Fruit fly (Drosophila melanogaster) whole organism, embryonic: ENCODE data around the gene BORCS5.

Experiments
- Antp ChIP-seq: fragments of 200-800 bp; sonication (Bioruptor generic); optimal IDR thresholded peaks from 3 replicates; lab custom pipeline; 2016; ENCODE audit warnings: missing biosample characterization, missing genetic modification characterization
- Awh ChIP-seq: fragments of 200-800 bp; sonication (Bioruptor generic); IDR thresholded peaks from 2 replicates; pipeline ENCODE4, ENCODE4 v1.3.6; 2022; ENCODE audit warnings: missing biosample characterization, missing genetic modification characterization
- B-H1 ChIP-seq: fragments of 200-800 bp; sonication (Bioruptor generic); IDR thresholded peaks from 3 replicates; pipeline ENCODE4 v1.3.6; 2022; ENCODE audit warnings: missing biosample characterization, missing genetic modification characterization
- Bgb ChIP-seq: fragments of 200-800 bp; sonication (Bioruptor generic); IDR thresholded peaks from 2 replicates; pipeline ENCODE4 v1.3.6; 2022; ENCODE audit warnings: missing biosample characterization, missing genetic modification characterization; ENCODE audit not compliant: partially characterized antibody
- CG11247 ChIP-seq: fragments of 200-800 bp; sonication (Bioruptor generic); IDR thresholded peaks from 2 replicates; pipeline ENCODE4 v1.3.6; 2022; ENCODE audit warnings: missing biosample characterization, missing genetic modification characterization
- CG11504 ChIP-seq: fragments of 200-800 bp; sonication (Bioruptor generic); optimal IDR thresholded peaks from 3 replicates; lab custom pipeline; 2019; ENCODE audit warnings: missing biosample characterization, mild to moderate bottlenecking, missing genetic modification characterization, moderate library complexity
- CG11560 ChIP-seq: fragments of 200-800 bp; sonication (Bioruptor generic); IDR thresholded peaks from 3 replicates; pipeline ENCODE4 v1.3.6; 2022; ENCODE audit warnings: missing biosample characterization, missing genetic modification characterization
- CG12769 ChIP-seq: fragments of 200-800 bp; sonication (Bioruptor generic); optimal IDR thresholded peaks from 2 replicates; lab custom pipeline; 2019; ENCODE audit warnings: missing biosample characterization, mild to moderate bottlenecking, missing genetic modification characterization, moderate library complexity
- CG13296 ChIP-seq: fragments of 200-800 bp; sonication (Bioruptor generic); optimal IDR thresholded peaks from 3 replicates; lab custom pipeline; 2018; ENCODE audit warnings: missing biosample characterization, mild to moderate bottlenecking, missing genetic modification characterization
- CG14441 ChIP-seq: fragments of 200-800 bp; sonication (Bioruptor generic); IDR thresholded peaks from 2 replicates; pipeline ENCODE4 v1.3.6; 2022; ENCODE audit warnings: missing biosample characterization, missing genetic modification characterization
- CG15073 ChIP-seq: fragments of 200-800 bp; sonication (Bioruptor generic); optimal IDR thresholded peaks from 2 replicates; lab custom pipeline; 2016; ENCODE audit warnings: missing biosample characterization, missing genetic modification characterization
- CG1603 ChIP-seq: fragments of 200-800 bp; sonication (Bioruptor generic); optimal IDR thresholded peaks from 2 replicates; lab custom pipeline; 2019; ENCODE audit warnings: missing biosample characterization, mild to moderate bottlenecking, missing genetic modification characterization, moderate library complexity
- CG17829 ChIP-seq: fragments of 200-800 bp; optimal IDR thresholded peaks from 2 replicates; lab custom pipeline; 2019; ENCODE audit warnings: missing biosample characterization, mild to moderate bottlenecking, missing genetic modification characterization, moderate library complexity
- CG18262 ChIP-seq: fragments of 200-800 bp; optimal IDR thresholded peaks from 3 replicates; lab custom pipeline; 2019; ENCODE audit warnings: missing biosample characterization, mild to moderate bottlenecking, missing genetic modification characterization, moderate library complexity
- CG3163 ChIP-seq: fragments of 200-800 bp; sonication (Bioruptor generic); optimal IDR thresholded peaks from 3 replicates; lab custom pipeline; 2016; ENCODE audit warnings: missing biosample characterization, missing genetic modification characterization
- CG3281 ChIP-seq: fragments of 200-800 bp; sonication (Bioruptor generic); optimal IDR thresholded peaks from 3 replicates; lab custom pipeline; 2017; ENCODE audit warnings: missing biosample characterization, mild to moderate bottlenecking, missing genetic modification characterization
- CG6683 ChIP-seq: fragments of 200-800 bp; sonication (Bioruptor generic); optimal IDR thresholded peaks from 2 replicates; lab custom pipeline; 2017; ENCODE audit warnings: missing biosample characterization, mild to moderate bottlenecking, missing genetic modification characterization, missing genetic modification reagents
- CG6791 ChIP-seq: fragments of 200-800 bp; sonication (Bioruptor generic); IDR thresholded peaks from 3 replicates; pipeline ENCODE4 v1.3.6; 2022; ENCODE audit warnings: missing biosample characterization, missing genetic modification characterization; ENCODE audit not compliant: partially characterized antibody
- CG7372 ChIP-seq: fragments of 200-800 bp; sonication (Bioruptor generic); IDR thresholded peaks from 2 replicates; pipeline ENCODE4 v1.3.6; 2022; ENCODE audit warnings: missing biosample characterization, missing genetic modification characterization
- CG7963 ChIP-seq: fragments of 200-800 bp; sonication (Bioruptor generic); IDR thresholded peaks from 3 replicates; pipeline ENCODE4 v1.3.6; 2022; ENCODE audit warnings: missing biosample characterization, missing genetic modification characterization; ENCODE audit not compliant: partially characterized antibody
- CG7987 ChIP-seq: fragments of 200-800 bp; sonication (Bioruptor generic); optimal IDR thresholded peaks from 2 replicates; lab custom pipeline; 2018; ENCODE audit warnings: missing biosample characterization, mild to moderate bottlenecking, missing genetic modification characterization, moderate library complexity
- CG8478 ChIP-seq: fragments of >200 bp; optimal IDR thresholded peaks from 2 replicates; lab custom pipeline; 2018
- Camta ChIP-seq: fragments of 200-800 bp; sonication (Bioruptor generic); optimal IDR thresholded peaks from 2 replicates; lab custom pipeline; 2016; ENCODE audit warnings: missing biosample characterization, missing genetic modification characterization
- Chrac-16 ChIP-seq: fragments of 200-800 bp; sonication (Bioruptor generic); optimal IDR thresholded peaks from 3 replicates; lab custom pipeline; 2016; ENCODE audit warnings: missing biosample characterization, missing genetic modification characterization
- D19A ChIP-seq: fragments of 200-800 bp; optimal IDR thresholded peaks from 3 replicates; lab custom pipeline; 2019; ENCODE audit warnings: missing biosample characterization, mild to moderate bottlenecking, missing genetic modification characterization, moderate library complexity
- Doc3 ChIP-seq: fragments of 200-800 bp; sonication (Bioruptor generic); IDR thresholded peaks from 3 replicates; pipeline ENCODE4 v1.3.6; 2022; ENCODE audit warnings: missing biosample characterization, missing genetic modification characterization; ENCODE audit not compliant: partially characterized antibody
- ERR ChIP-seq: fragments of 200-800 bp; sonication (Bioruptor generic); optimal IDR thresholded peaks from 2 replicates; lab custom pipeline; 2016; ENCODE audit warnings: missing biosample characterization, missing genetic modification characterization
- Fer2 ChIP-seq: fragments of 200-800 bp; sonication (Bioruptor generic); optimal IDR thresholded peaks from 2 replicates; lab custom pipeline; 2018; ENCODE audit warnings: missing biosample characterization, mild to moderate bottlenecking, missing genetic modification characterization, moderate library complexity
- GATAe ChIP-seq: fragments of 200-800 bp; sonication (Bioruptor generic); conservative IDR thresholded peaks from 2 replicates; pipeline ENCODE4 v1.3.6; 2022; ENCODE audit warnings: missing biosample characterization, missing genetic modification characterization
- Hand ChIP-seq: fragments of 200-800 bp; sonication (Bioruptor generic); optimal IDR thresholded peaks from 2 replicates; lab custom pipeline; 2017; ENCODE audit warnings: mild to moderate bottlenecking, missing biosample characterization, missing genetic modification reagents, missing genetic modification characterization
- HmgD ChIP-seq: fragments of 200-800 bp; sonication (Bioruptor generic); optimal IDR thresholded peaks from 3 replicates; lab custom pipeline; 2016; ENCODE audit warnings: missing biosample characterization, missing genetic modification characterization
- Optix ChIP-seq: fragments of 200-800 bp; sonication (Bioruptor generic); IDR thresholded peaks from 3 replicates; pipeline ENCODE4 v1.3.6; 2022; ENCODE audit warnings: missing biosample characterization, missing genetic modification characterization
- Poxn ChIP-seq: fragments of 200-800 bp; sonication (Bioruptor generic); IDR thresholded peaks from 2 replicates; pipeline ENCODE4 v1.3.6; 2022; ENCODE audit warnings: missing biosample characterization, missing genetic modification characterization
- Sox100B ChIP-seq: fragments of 200-800 bp; sonication (Bioruptor generic); optimal IDR thresholded peaks from 3 replicates; lab custom pipeline; 2018; ENCODE audit warnings: missing biosample characterization, mild to moderate bottlenecking, missing genetic modification characterization
- chinmo ChIP-seq: fragments of 200-800 bp; sonication (Bioruptor generic); IDR thresholded peaks from 4 replicates; pipeline ENCODE4 v1.3.6; 2022; ENCODE audit warnings: missing biosample characterization, missing genetic modification characterization; ENCODE audit not compliant: partially characterized antibody
- cwo ChIP-seq: fragments of 200-800 bp; sonication (Bioruptor generic); optimal IDR thresholded peaks from 3 replicates; lab custom pipeline; 2017; ENCODE audit warnings: missing biosample characterization, missing genetic modification characterization, mild to moderate bottlenecking, moderate library complexity, missing genetic modification reagents
- dysf ChIP-seq: fragments of 200-800 bp; sonication (Bioruptor generic); IDR thresholded peaks from 3 replicates; pipeline ENCODE4 v1.3.6; 2022; ENCODE audit warnings: missing biosample characterization, missing genetic modification characterization
- eyg ChIP-seq: fragments of 200-800 bp; sonication (Bioruptor generic); optimal IDR thresholded peaks from 3 replicates; lab custom pipeline; 2016; ENCODE audit warnings: missing biosample characterization, missing genetic modification characterization
- fru ChIP-seq: fragments of >200 bp; optimal IDR thresholded peaks from 2 replicates; lab custom pipeline; 2017
- ftz-f1 ChIP-seq: fragments of 200-800 bp; sonication (Bioruptor generic); optimal IDR thresholded peaks from 2 replicates; lab custom pipeline; 2016; ENCODE audit warnings: missing biosample characterization, missing genetic modification characterization
- gcm2 ChIP-seq: fragments of 200-800 bp; sonication (Bioruptor generic); optimal IDR thresholded peaks from 2 replicates; lab custom pipeline; 2016; ENCODE audit warnings: missing biosample characterization, missing genetic modification characterization
- her ChIP-seq: fragments of 200-800 bp; sonication (Bioruptor generic); optimal IDR thresholded peaks from 2 replicates; lab custom pipeline; 2016; ENCODE audit warnings: missing biosample characterization, missing genetic modification characterization
- mirr ChIP-seq: fragments of 200-800 bp; sonication (Bioruptor generic); optimal IDR thresholded peaks from 3 replicates; lab custom pipeline; 2018; ENCODE audit warnings: missing biosample characterization, mild to moderate bottlenecking, missing genetic modification characterization
- onecut ChIP-seq: fragments of 200-800 bp; sonication (Bioruptor generic); IDR thresholded peaks from 2 replicates; pipeline ENCODE4 v1.3.6; 2022; ENCODE audit warnings: missing biosample characterization, missing genetic modification characterization
- otp ChIP-seq: fragments of 200-800 bp; sonication (Bioruptor generic); IDR thresholded peaks from 3 replicates; pipeline ENCODE4, ENCODE4 v1.3.6; 2022; ENCODE audit warnings: missing biosample characterization, missing genetic modification characterization
- pb ChIP-seq: fragments of 200-800 bp; sonication (Bioruptor generic); optimal IDR thresholded peaks from 3 replicates; lab custom pipeline; 2016; ENCODE audit warnings: missing biosample characterization, missing genetic modification characterization
- psq ChIP-seq: fragments of 200-800 bp; sonication (Bioruptor generic); optimal IDR thresholded peaks from 2 replicates; lab custom pipeline; 2017; ENCODE audit warnings: missing biosample characterization, missing genetic modification characterization
- row ChIP-seq: fragments of 200-800 bp; sonication (Bioruptor generic); IDR thresholded peaks from 3 replicates; pipeline ENCODE4 v1.3.6; 2022; ENCODE audit warnings: missing biosample characterization, missing genetic modification characterization
- sisA ChIP-seq: fragments of 200-800 bp; sonication (Bioruptor generic); IDR thresholded peaks from 2 replicates; pipeline ENCODE4 v1.3.6; 2022; ENCODE audit warnings: missing biosample characterization, missing genetic modification characterization
- slou ChIP-seq: fragments of 200-800 bp; sonication (Bioruptor generic); optimal IDR thresholded peaks from 3 replicates; lab custom pipeline; 2016; ENCODE audit warnings: missing biosample characterization, missing genetic modification characterization
- unpg ChIP-seq: fragments of 200-800 bp; sonication (Bioruptor generic); optimal IDR thresholded peaks from 3 replicates; lab custom pipeline; 2018; ENCODE audit warnings: missing biosample characterization, mild to moderate bottlenecking, missing genetic modification characterization, moderate library complexity
- vnd ChIP-seq: fragments of 200-800 bp; sonication (Bioruptor generic); IDR thresholded peaks from 3 replicates; pipeline ENCODE4 v1.3.6; 2022; ENCODE audit warnings: missing biosample characterization, missing genetic modification characterization; ENCODE audit not compliant: partially characterized antibody

BORCS5 gene

dm6 chrX:11821946-11822345 lies 50.6 kb downstream of the BORCS5 start:
- TF ChIP-seq otp (GFP tag; lab: Robert Waterston, UW) (no peak), CG7963 (GFP tag; lab: Robert Waterston, UW) (no peak), Poxn (no peak), Doc3 (GFP tag; lab: Robert Waterston, UW) (no peak), GATAe (no peak), CG13296 (GFP tag; lab: Kevin White, UChicago) (peak; percentile 13), vnd (GFP tag; lab: Robert Waterston, UW) (no peak), onecut (peak; percentile 11; the same call in 1 of the 2 replicates), her (GFP tag; lab: Kevin White, UChicago) (no peak), dysf (0 out of 3 replicates have a peak, but pooled peaks have one; percentile 23), pb (GFP tag; lab: Kevin White, UChicago) (no peak), mirr (GFP tag; lab: Kevin White, UChicago) (no peak), gcm2 (GFP tag; lab: Kevin White, UChicago) (no peak), CG6683 (GFP tag; lab: Kevin White, UChicago) (no peak), ERR (no peak), Camta (no peak), HmgD (GFP tag; lab: Kevin White, UChicago) (no peak), Optix (no peak), Fer2 (tag; lab: Kevin White, UChicago) (no peak), CG14441 (no peak), CG15073 (GFP tag; lab: Kevin White, UChicago) (no peak), Hand (GFP tag; lab: Kevin White, UChicago) (no peak), slou (GFP tag; lab: Kevin White, UChicago) (no peak), eyg (GFP tag; lab: Kevin White, UChicago) (no peak), unpg (GFP tag; lab: Kevin White, UChicago) (peak; percentile 26), CG11504 (tag; lab: Kevin White, UChicago) (no peak), fru (lab: Kevin White, UChicago) (no peak), row (peak; percentile 41; the same call in 2 of the 3 replicates), CG7987 (GFP tag; lab: Kevin White, UChicago) (no peak), CG8478 (lab: Kevin White, UChicago) (no peak), CG11560 (tag; lab: Robert Waterston, UW) (no peak), Awh (GFP tag; lab: Robert Waterston, UW) (0 out of 2 replicates have a peak, but pooled peaks have one; percentile 13), B-H1 (no peak), sisA (GFP tag; lab: Robert Waterston, UW) (no peak), CG6791 (GFP tag; lab: Robert Waterston, UW) (no peak), psq (GFP tag; lab: Kevin White, UChicago) (no peak), Antp (GFP tag; lab: Kevin White, UChicago) (no peak), CG17829 (tag; lab: Kevin White, UChicago) (peak; percentile 9), Sox100B (GFP tag; lab: Kevin White, UChicago) (no peak), Chrac-16 (GFP tag; lab: Kevin White, UChicago) (no peak), CG12769 (tag; lab: Kevin White, UChicago) (no peak), chinmo (GFP tag; lab: Robert Waterston, UW) (0 out of 4 replicates have a peak, but pooled peaks have one; percentile 60), Bgb (GFP tag; lab: Robert Waterston, UW) (no peak), CG3163 (GFP tag; lab: Kevin White, UChicago) (no peak), CG1603 (tag; lab: Kevin White, UChicago) (no peak), ftz-f1 (GFP tag; lab: Kevin White, UChicago) (no peak), CG18262 (tag; lab: Kevin White, UChicago) (peak; percentile 10), cwo (GFP tag; lab: Kevin White, UChicago) (no peak), CG3281 (GFP tag; lab: Kevin White, UChicago) (peak; percentile 24), CG7372 (GFP tag; lab: Robert Waterston, UW) (no peak), D19A (peak; percentile 21), CG11247 (no peak)
